Worm (Caenorhabditis elegans) whole organism, young adult: Measurements from ENCODE around the gene mltn-8.

Experiments used
- C17E4.6 ChIP-seq: fragments of 200-800 bp; sonication (Bioruptor generic); IDR thresholded peaks from 2 replicates; pipeline ENCODE4 v1.3.6; 2022; ENCODE audit warnings: missing genetic modification reagents, missing genetic modification characterization, missing compliant biosample characterization
- F10E7.11 ChIP-seq: sonication (generic microtip); optimal IDR thresholded peaks from 2 replicates; lab custom pipeline; 2017; ENCODE audit warnings: mild to moderate bottlenecking, missing genetic modification characterization, moderate library complexity, missing compliant biosample characterization
- K11D2.4 ChIP-seq: fragments of 200-800 bp; sonication (Bioruptor generic); IDR thresholded peaks from 2 replicates; pipeline ENCODE4 v1.3.6; 2022; ENCODE audit warnings: missing genetic modification reagents, missing genetic modification characterization, missing compliant biosample characterization
- Y79H2A.3 ChIP-seq: fragments of 200-800 bp; sonication (Bioruptor generic); conservative IDR thresholded peaks from 2 replicates; pipeline ENCODE4 v1.3.6; 2022; ENCODE audit warnings: missing genetic modification reagents, missing genetic modification characterization, missing compliant biosample characterization
- Y95B8A.8 ChIP-seq: fragments of 200-800 bp; sonication (Bioruptor generic); IDR thresholded peaks from 2 replicates; pipeline ENCODE4 v1.3.6; 2022; ENCODE audit warnings: missing genetic modification reagents, missing genetic modification characterization, missing compliant biosample characterization
- ZK185.1 ChIP-seq: sonication (generic microtip); optimal IDR thresholded peaks from 2 replicates; lab custom pipeline; 2016; ENCODE audit warnings: mild to moderate bottlenecking, missing genetic modification characterization, missing compliant biosample characterization; ENCODE audit not compliant: poor library complexity, severe bottlenecking
- atf-7 ChIP-seq: sonication (generic microtip); optimal IDR thresholded peaks from 2 replicates; lab custom pipeline; 2017; ENCODE audit warnings: mild to moderate bottlenecking, missing genetic modification characterization, missing compliant biosample characterization
- attf-5 ChIP-seq: fragments of 200-800 bp; sonication (Bioruptor generic); optimal IDR thresholded peaks from 2 replicates; lab custom pipeline; 2018; ENCODE audit warnings: mild to moderate bottlenecking, missing genetic modification characterization, missing compliant biosample characterization
- bed-2 ChIP-seq: fragments of 200-800 bp; sonication (Bioruptor generic); IDR thresholded peaks from 2 replicates; pipeline ENCODE4 v1.3.6; 2022; ENCODE audit warnings: missing genetic modification reagents, missing genetic modification characterization, missing compliant biosample characterization
- cebp-1 ChIP-seq, 2 experiments: fragments of 200-800 bp in 1 of 2; sonication (Bioruptor generic) in 1 of 2; sonication (generic microtip) in 1 of 2; IDR thresholded peaks in 1 of 2; optimal IDR thresholded peaks in 1 of 2; 2 replicates each; pipeline versions ENCODE4 v1.3.6 to Lab custom; 2017 to 2022; ENCODE audit warnings: missing compliant biosample characterization in 2 of 2, missing genetic modification characterization in 2 of 2, mild to moderate bottlenecking in 1 of 2, missing genetic modification reagents in 1 of 2, moderate library complexity in 1 of 2
- ceh-79 ChIP-seq: sonication (generic microtip); optimal IDR thresholded peaks from 2 replicates; lab custom pipeline; 2017; ENCODE audit warnings: mild to moderate bottlenecking, missing genetic modification characterization, missing compliant biosample characterization
- dox-1 ChIP-seq: fragments of 200-800 bp; sonication (Bioruptor generic); IDR thresholded peaks from 2 replicates; pipeline ENCODE4 v1.3.6; 2022; ENCODE audit warnings: missing genetic modification reagents, missing genetic modification characterization, missing compliant biosample characterization
- dpff-1 ChIP-seq: sonication (generic microtip); optimal IDR thresholded peaks from 2 replicates; lab custom pipeline; 2017; ENCODE audit warnings: mild to moderate bottlenecking, missing genetic modification characterization, missing compliant biosample characterization
- egl-18 ChIP-seq: fragments of 200-800 bp; sonication (Bioruptor generic); IDR thresholded peaks from 2 replicates; pipeline ENCODE4 v1.3.6; 2022; ENCODE audit warnings: missing genetic modification reagents, missing genetic modification characterization, missing compliant biosample characterization
- egrh-3 ChIP-seq: fragments of 200-800 bp; sonication (Bioruptor generic); IDR thresholded peaks from 2 replicates; pipeline ENCODE4 v1.3.6; 2022; ENCODE audit warnings: missing genetic modification reagents, missing genetic modification characterization, missing compliant biosample characterization
- ekl-4 ChIP-seq: fragments of 200-800 bp; sonication (Bioruptor generic); IDR thresholded peaks from 2 replicates; pipeline ENCODE4 v1.3.6; 2022; ENCODE audit warnings: missing genetic modification reagents, missing genetic modification characterization, missing compliant biosample characterization
- him-1 ChIP-seq: sonication (generic microtip); optimal IDR thresholded peaks from 2 replicates; lab custom pipeline; 2016; ENCODE audit warnings: missing genotype, missing genetic modification reagents, missing genetic modification characterization, missing compliant biosample characterization
- lin-40 ChIP-seq: sonication (generic microtip); optimal IDR thresholded peaks from 2 replicates; lab custom pipeline; 2016; ENCODE audit warnings: missing genetic modification characterization, mild to moderate bottlenecking, missing compliant biosample characterization, missing genotype, missing genetic modification reagents
- lir-1 ChIP-seq: fragments of 200-800 bp; sonication (Bioruptor generic); conservative IDR thresholded peaks from 2 replicates; pipeline ENCODE4 v1.3.6; 2022; ENCODE audit warnings: missing genetic modification reagents, missing genetic modification characterization, missing compliant biosample characterization
- mel-28 ChIP-seq: sonication (generic microtip); optimal IDR thresholded peaks from 2 replicates; lab custom pipeline; 2016; ENCODE audit warnings: borderline replicate concordance, mild to moderate bottlenecking, missing genetic modification characterization, missing compliant biosample characterization
- nhr-27 ChIP-seq: fragments of 200-800 bp; sonication (Bioruptor generic); optimal IDR thresholded peaks from 2 replicates; lab custom pipeline; 2018; ENCODE audit warnings: mild to moderate bottlenecking, missing genetic modification characterization, moderate library complexity, missing compliant biosample characterization
- nhr-80 ChIP-seq: sonication (generic microtip); optimal IDR thresholded peaks from 2 replicates; lab custom pipeline; 2016; ENCODE audit warnings: missing genetic modification characterization, missing compliant biosample characterization
- pbrm-1 ChIP-seq: fragments of 200-800 bp; sonication (Bioruptor generic); IDR thresholded peaks from 2 replicates; pipeline ENCODE4 v1.3.6; 2022; ENCODE audit warnings: missing genetic modification reagents, missing genetic modification characterization, missing compliant biosample characterization
- snpc-1.3 ChIP-seq: sonication (generic microtip); optimal IDR thresholded peaks from 2 replicates; lab custom pipeline; 2017; ENCODE audit warnings: missing genetic modification characterization, mild to moderate bottlenecking, missing compliant biosample characterization, antibody characterized with exemption, moderate library complexity, missing genotype, missing genetic modification reagents; ENCODE audit not compliant: insufficient read depth
- snpc-4 ChIP-seq, 5 experiments: fragments of 150-350 bp in 1 of 5; sonication (generic microtip) in 4 of 5; optimal IDR thresholded peaks; 2 replicates each; lab custom pipeline; 2014 to 2018; ENCODE audit warnings: missing genetic modification characterization in 5 of 5, missing biosample characterization in 3 of 5, antibody characterized with exemption in 2 of 5, mild to moderate bottlenecking in 2 of 5, missing compliant biosample characterization in 2 of 5, missing genotype in 2 of 5, moderate library complexity in 2 of 5, missing genetic modification reagents in 1 of 5
- somi-1 ChIP-seq: fragments of 200-800 bp; sonication (Bioruptor generic); optimal IDR thresholded peaks from 2 replicates; lab custom pipeline; 2018; ENCODE audit warnings: mild to moderate bottlenecking, missing genetic modification characterization, missing compliant biosample characterization
- tbp1 ChIP-seq: fragments of 200-800 bp; sonication (Bioruptor generic); optimal IDR thresholded peaks from 2 replicates; lab custom pipeline; 2018; ENCODE audit warnings: mild to moderate bottlenecking, missing genetic modification characterization, missing compliant biosample characterization
- zfh-2 ChIP-seq: fragments of 200-800 bp; sonication (Bioruptor generic); conservative IDR thresholded peaks from 2 replicates; pipeline ENCODE4 v1.3.6; 2022; ENCODE audit warnings: missing genetic modification reagents, missing genetic modification characterization, missing compliant biosample characterization
- zim-3 ChIP-seq: sonication (generic microtip); optimal IDR thresholded peaks from 2 replicates; lab custom pipeline; 2017; ENCODE audit warnings: mild to moderate bottlenecking, missing genetic modification characterization, moderate library complexity, missing compliant biosample characterization
- ztf-6 ChIP-seq: fragments of 200-800 bp; sonication (Bioruptor generic); IDR thresholded peaks from 2 replicates; pipeline ENCODE4 v1.3.6; 2022; ENCODE audit warnings: missing genetic modification reagents, missing genetic modification characterization, missing compliant biosample characterization

Gene mltn-8

ce11 chrV:346005-346404 lies 34.1 kb downstream of the mltn-8 start:
- TF ChIP-seq somi-1 (GFP tag; lab: Kevin White, UChicago) (no peak), zim-3 (tag; lab: Kevin White, UChicago) (no peak), nhr-27 (tag; lab: Kevin White, UChicago) (no peak)
- TF ChIP-seq, all 124 proteins: peak for 0

DNA sequence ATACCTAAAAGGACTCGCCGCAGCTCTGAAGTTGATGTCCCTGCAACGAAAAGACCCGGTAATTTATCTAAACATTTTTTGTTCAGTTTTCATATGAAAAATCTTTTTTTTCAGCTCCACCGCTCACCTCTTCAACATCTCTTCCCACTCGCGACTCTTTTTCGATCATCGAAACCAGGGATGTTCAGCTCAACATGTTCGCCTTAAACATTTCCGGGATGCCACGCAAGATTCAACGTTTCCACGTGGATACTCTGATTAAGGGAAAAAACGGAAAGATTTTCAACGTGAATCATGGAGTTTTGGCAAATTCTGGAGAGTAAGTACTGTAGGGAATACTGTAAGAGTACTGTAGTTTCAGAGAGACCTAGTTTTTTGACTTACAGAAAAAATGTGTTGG lies 36.5 kb downstream of the mltn-8 start:
- TF ChIP-seq egrh-3 (GFP tag; lab: Robert Waterston, UW), result no peak
- TF ChIP-seq atf-7 (tag; lab: Kevin White, UChicago), result no peak
- no peak for TF ChIP-seq attf-5 (GFP tag; lab: Kevin White, UChicago)
- TF ChIP-seq lir-1 (GFP tag; lab: Robert Waterston, UW), result no peak
- TF ChIP-seq C17E4.6 (GFP tag; lab: Robert Waterston, UW), result no peak
- TF ChIP-seq dox-1, result no peak
- no peak for TF ChIP-seq tbp1 (GFP tag; lab: Kevin White, UChicago)
- TF ChIP-seq K11D2.4 (GFP tag; lab: Robert Waterston, UW), result no peak
- TF ChIP-seq mel-28 (tag; lab: Kevin White, UChicago), result no peak
- no peak for TF ChIP-seq ekl-4 (GFP tag; lab: Robert Waterston, UW)
- TF ChIP-seq somi-1 (GFP tag; lab: Kevin White, UChicago), result no peak
- no peak for TF ChIP-seq ZK185.1 (tag; lab: Kevin White, UChicago)
- no peak for TF ChIP-seq ceh-79
- TF ChIP-seq F10E7.11 (tag; lab: Kevin White, UChicago), result no peak
- no peak for TF ChIP-seq Y95B8A.8 (GFP tag; lab: Robert Waterston, UW)
- TF ChIP-seq him-1 (tag; lab: Kevin White, UChicago), result no peak
- no peak for TF ChIP-seq dpff-1 (tag; lab: Kevin White, UChicago)
- TF ChIP-seq lin-40 (tag; lab: Kevin White, UChicago), result no peak
- no peak for TF ChIP-seq Y79H2A.3 (GFP tag; lab: Robert Waterston, UW)

ce11 chrV:343128-343527 lies 37.0 kb downstream of the mltn-8 start, which contains the start of gene wago-10:
Gene wago-10, plus strand, starts transcription at chrV:343428.
- 0 out of 2 replicates have a peak, but pooled peaks have one; percentile 31 for TF ChIP-seq egl-18
- no peak for TF ChIP-seq ztf-6 (GFP tag; lab: Robert Waterston, UW)

ce11 chrV:342346-342745 lies 37.7 kb downstream of the mltn-8 start:
- TF ChIP-seq zfh-2, result peak; percentile 64
- TF ChIP-seq nhr-80 (tag; lab: Kevin White, UChicago), result peak; percentile 25
- peak; percentile 31; the same call in 1 of the 2 replicates for TF ChIP-seq egrh-3 (GFP tag; lab: Robert Waterston, UW)
- TF ChIP-seq pbrm-1 (GFP tag; lab: Robert Waterston, UW), result no peak

DNA sequence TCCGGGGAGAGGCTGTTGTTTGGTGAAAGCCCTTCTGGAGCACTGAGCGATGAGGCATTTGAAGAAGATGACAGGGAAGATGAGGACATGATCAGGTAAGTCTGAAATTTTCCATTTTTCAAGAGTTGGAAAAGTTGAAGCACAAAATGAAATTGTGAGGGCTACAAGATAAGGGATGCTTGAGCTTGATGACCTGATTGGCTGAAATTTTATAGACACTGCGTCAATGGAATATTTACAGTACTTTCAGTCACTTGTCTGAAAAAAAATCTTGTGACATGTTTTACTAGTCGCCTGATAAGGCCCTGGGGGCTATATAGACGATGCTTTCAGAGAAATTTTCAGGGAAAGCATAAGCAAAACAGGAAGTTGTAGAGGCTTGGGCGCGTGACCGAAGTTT lies 43.7 kb downstream of the mltn-8 start, which contains the start of gene dmd-8:
TSS of gene dmd-8 (minus strand) at position 101 of the 400 bp plus-strand sequence.
- TF ChIP-seq bed-2, result no peak
- TF ChIP-seq snpc-4 (GFP tag; optimal IDR thresholded peaks at IDR 0.05; lab: Kevin White, UChicago), result no peak
- TF ChIP-seq snpc-4 (tag; optimal IDR thresholded peaks at IDR 0.05; lab: Kevin White, UChicago), result no peak
- TF ChIP-seq cebp-1 (GFP tag; IDR thresholded peaks at IDR 0.05; lab: Robert Waterston, UW), result no peak
- no peak for TF ChIP-seq cebp-1 (tag; optimal IDR thresholded peaks at IDR 0.05; lab: Kevin White, UChicago)
- no peak for TF ChIP-seq snpc-1.3
- TF ChIP-seq nhr-80 (tag; lab: Kevin White, UChicago), result no peak
